Fruit fly (Drosophila melanogaster) whole organism, embryonic: Measurements from ENCODE around the gene GstZ1.

ENCODE experiments used
- Atf-2 ChIP-seq: fragments of 200-800 bp; sonication (Bioruptor generic); optimal IDR thresholded peaks from 2 replicates; lab custom pipeline; 2016; ENCODE audit warnings: missing biosample characterization, missing genetic modification characterization
- Bdp1 ChIP-seq: fragments of 200-800 bp; sonication (Bioruptor generic); optimal IDR thresholded peaks from 3 replicates; lab custom pipeline; 2016; ENCODE audit warnings: missing biosample characterization, missing genetic modification characterization
- CG10366 ChIP-seq: fragments of 200-800 bp; sonication (Bioruptor generic); IDR thresholded peaks from 2 replicates; pipeline ENCODE4 v1.3.6; 2022; ENCODE audit warnings: missing biosample characterization, missing genetic modification characterization
- CG10565 ChIP-seq: fragments of 200-800 bp; sonication (Bioruptor generic); optimal IDR thresholded peaks from 3 replicates; lab custom pipeline; 2016; ENCODE audit warnings: missing biosample characterization, mild to moderate bottlenecking, missing genetic modification characterization
- CG12219 ChIP-seq: fragments of 200-800 bp; sonication (Bioruptor generic); optimal IDR thresholded peaks from 3 replicates; lab custom pipeline; 2018; ENCODE audit warnings: missing biosample characterization, mild to moderate bottlenecking, missing genetic modification characterization
- CG13894 ChIP-seq: fragments of 200-800 bp; sonication (Bioruptor generic); optimal IDR thresholded peaks from 3 replicates; lab custom pipeline; 2018; ENCODE audit warnings: missing biosample characterization, mild to moderate bottlenecking, missing genetic modification characterization, moderate library complexity
- CG14014 ChIP-seq: fragments of 200-800 bp; sonication (Bioruptor generic); IDR thresholded peaks from 2 replicates; pipeline ENCODE4 v1.3.6; 2022; ENCODE audit warnings: missing biosample characterization, missing genetic modification characterization
- CG16779 ChIP-seq: fragments of 200-800 bp; sonication (Bioruptor generic); IDR thresholded peaks from 2 replicates; pipeline ENCODE4 v1.3.6; 2022; ENCODE audit warnings: missing biosample characterization, missing genetic modification characterization
- CG16813 ChIP-seq: fragments of 200-800 bp; sonication (Bioruptor generic); IDR thresholded peaks from 3 replicates; pipeline ENCODE4 v1.3.6; 2022; ENCODE audit warnings: missing biosample characterization, missing genetic modification characterization; ENCODE audit not compliant: partially characterized antibody
- CG17829 ChIP-seq: fragments of 200-800 bp; optimal IDR thresholded peaks from 2 replicates; lab custom pipeline; 2019; ENCODE audit warnings: missing biosample characterization, mild to moderate bottlenecking, missing genetic modification characterization, moderate library complexity
- CG2712 ChIP-seq: fragments of 200-800 bp; optimal IDR thresholded peaks from 3 replicates; lab custom pipeline; 2019; ENCODE audit warnings: missing biosample characterization, mild to moderate bottlenecking, missing genetic modification characterization, moderate library complexity
- CG2889 ChIP-seq: fragments of 200-800 bp; sonication (Bioruptor generic); IDR thresholded peaks from 3 replicates; pipeline ENCODE4 v1.3.6; 2022; ENCODE audit warnings: missing biosample characterization, missing genetic modification characterization
- CG30403 ChIP-seq: fragments of 200-800 bp; sonication (Bioruptor generic); optimal IDR thresholded peaks from 3 replicates; lab custom pipeline; 2016; ENCODE audit warnings: missing biosample characterization, missing genetic modification characterization
- CG3726 ChIP-seq: fragments of 200-800 bp; sonication (Bioruptor generic); IDR thresholded peaks from 3 replicates; pipeline ENCODE4, ENCODE4 v1.3.6; 2022; ENCODE audit warnings: missing biosample characterization, missing genetic modification characterization
- CG3847 ChIP-seq: fragments of 200-800 bp; sonication (Bioruptor generic); IDR thresholded peaks from 2 replicates; pipeline ENCODE4 v1.3.6; 2022; ENCODE audit warnings: missing biosample characterization, missing genetic modification characterization
- CG4707 ChIP-seq: fragments of 200-800 bp; sonication (Bioruptor generic); optimal IDR thresholded peaks from 2 replicates; lab custom pipeline; 2018; ENCODE audit warnings: missing biosample characterization, mild to moderate bottlenecking, missing genetic modification characterization, moderate library complexity
- CG5180 ChIP-seq: fragments of 200-800 bp; sonication (Bioruptor generic); optimal IDR thresholded peaks from 3 replicates; lab custom pipeline; 2017; ENCODE audit warnings: missing biosample characterization, missing genetic modification characterization, mild to moderate bottlenecking, moderate library complexity, missing genetic modification reagents
- CG7372 ChIP-seq: fragments of 200-800 bp; sonication (Bioruptor generic); IDR thresholded peaks from 2 replicates; pipeline ENCODE4 v1.3.6; 2022; ENCODE audit warnings: missing biosample characterization, missing genetic modification characterization
- CG7928 ChIP-seq: fragments of 200-800 bp; sonication (Bioruptor generic); optimal IDR thresholded peaks from 2 replicates; lab custom pipeline; 2017; ENCODE audit warnings: missing biosample characterization, mild to moderate bottlenecking, missing genetic modification characterization
- CG8281 ChIP-seq: fragments of 200-800 bp; sonication (Bioruptor generic); optimal IDR thresholded peaks from 2 replicates; lab custom pipeline; 2018; ENCODE audit warnings: missing biosample characterization, mild to moderate bottlenecking, missing genetic modification characterization, moderate library complexity
- Dad ChIP-seq: fragments of 200-800 bp; sonication (Bioruptor generic); optimal IDR thresholded peaks from 3 replicates; lab custom pipeline; 2016; ENCODE audit warnings: missing biosample characterization, missing genetic modification characterization
- Ets97D ChIP-seq: fragments of 200-800 bp; sonication (Bioruptor generic); optimal IDR thresholded peaks from 3 replicates; lab custom pipeline; 2016; ENCODE audit warnings: missing biosample characterization, missing genetic modification characterization
- Fer3 ChIP-seq: fragments of 200-800 bp; sonication (Bioruptor generic); optimal IDR thresholded peaks from 2 replicates; lab custom pipeline; 2018; ENCODE audit warnings: missing biosample characterization, mild to moderate bottlenecking, missing genetic modification characterization, moderate library complexity
- HLHmδ ChIP-seq: fragments of 200-800 bp; sonication (Bioruptor generic); optimal IDR thresholded peaks from 2 replicates; lab custom pipeline; 2018; ENCODE audit warnings: missing biosample characterization, mild to moderate bottlenecking, missing genetic modification characterization, moderate library complexity
- MESR4 ChIP-seq: fragments of 200-800 bp; sonication (Bioruptor generic); optimal IDR thresholded peaks from 2 replicates; lab custom pipeline; 2018; ENCODE audit warnings: missing biosample characterization, mild to moderate bottlenecking, missing genetic modification characterization, moderate library complexity
- Max ChIP-seq: fragments of 200-800 bp; sonication (Bioruptor generic); optimal IDR thresholded peaks from 2 replicates; lab custom pipeline; 2016; ENCODE audit warnings: missing biosample characterization, mild to moderate bottlenecking, missing genetic modification characterization
- NC2α ChIP-seq: fragments of 200-800 bp; sonication (Bioruptor generic); optimal IDR thresholded peaks from 2 replicates; lab custom pipeline; 2016; ENCODE audit warnings: missing biosample characterization, missing genetic modification characterization
- Oaz ChIP-seq: fragments of 200-800 bp; sonication (Bioruptor generic); IDR thresholded peaks from 2 replicates; pipeline ENCODE4 v1.3.6; 2022; ENCODE audit warnings: missing biosample characterization, missing genetic modification characterization
- PHDP ChIP-seq: fragments of 200-800 bp; sonication (Bioruptor generic); optimal IDR thresholded peaks from 3 replicates; lab custom pipeline; 2018; ENCODE audit warnings: missing biosample characterization, mild to moderate bottlenecking, missing genetic modification characterization, moderate library complexity
- Pdp1 ChIP-seq, 2 experiments: fragments of 200-800 bp; sonication (Bioruptor generic); optimal IDR thresholded peaks; 3 replicates each; lab custom pipeline; 2016; ENCODE audit warnings: missing biosample characterization in 2 of 2, missing genetic modification characterization in 2 of 2, mild to moderate bottlenecking in 1 of 2, moderate library complexity in 1 of 2
- Vsx1 ChIP-seq: fragments of 200-800 bp; sonication (Bioruptor generic); optimal IDR thresholded peaks from 2 replicates; lab custom pipeline; 2017; ENCODE audit warnings: missing biosample characterization, mild to moderate bottlenecking, missing genetic modification characterization, missing genetic modification reagents
- ato ChIP-seq: fragments of 200-800 bp; sonication (Bioruptor generic); IDR thresholded peaks from 2 replicates; pipeline ENCODE4 v1.3.6; 2022; ENCODE audit warnings: missing biosample characterization, missing genetic modification characterization; ENCODE audit not compliant: partially characterized antibody
- br ChIP-seq: fragments of >200 bp; optimal IDR thresholded peaks from 2 replicates; lab custom pipeline; 2017
- chn ChIP-seq: fragments of 200-800 bp; sonication (Bioruptor generic); optimal IDR thresholded peaks from 2 replicates; lab custom pipeline; 2016; ENCODE audit warnings: missing biosample characterization, missing genetic modification characterization
- danr ChIP-seq: fragments of 200-800 bp; sonication (Bioruptor generic); IDR thresholded peaks from 2 replicates; pipeline ENCODE4 v1.3.6; 2022; ENCODE audit warnings: missing biosample characterization, missing genetic modification characterization
- dimm ChIP-seq: fragments of 200-800 bp; sonication (Bioruptor generic); IDR thresholded peaks from 2 replicates; pipeline ENCODE4 v1.3.6; 2022; ENCODE audit warnings: missing biosample characterization, missing genetic modification characterization
- grau ChIP-seq: fragments of 200-800 bp; optimal IDR thresholded peaks from 3 replicates; lab custom pipeline; 2019; ENCODE audit warnings: missing biosample characterization, mild to moderate bottlenecking, missing genetic modification characterization, moderate library complexity
- gt ChIP-seq: fragments of 200-800 bp; sonication (Bioruptor generic); IDR thresholded peaks from 2 replicates; pipeline ENCODE4 v1.3.6; 2022; ENCODE audit warnings: missing biosample characterization, missing genetic modification characterization
- ham ChIP-seq: fragments of 200-800 bp; sonication (Bioruptor generic); IDR thresholded peaks from 2 replicates; pipeline ENCODE4 v1.3.6; 2022; ENCODE audit warnings: missing biosample characterization, missing genetic modification characterization
- inv ChIP-seq: fragments of 200-800 bp; sonication (Bioruptor generic); IDR thresholded peaks from 2 replicates; pipeline ENCODE4 v1.3.6; 2022; ENCODE audit warnings: missing biosample characterization, missing genetic modification characterization; ENCODE audit not compliant: partially characterized antibody
- lbe ChIP-seq: fragments of 200-800 bp; sonication (Bioruptor generic); optimal IDR thresholded peaks from 2 replicates; lab custom pipeline; 2016; ENCODE audit warnings: missing biosample characterization, mild to moderate bottlenecking, missing genetic modification characterization
- luna ChIP-seq: fragments of 200-800 bp; sonication (Bioruptor generic); optimal IDR thresholded peaks from 2 replicates; lab custom pipeline; 2016; ENCODE audit warnings: missing biosample characterization, missing genetic modification characterization
- nerfin-2 ChIP-seq: fragments of 200-800 bp; sonication (Bioruptor generic); IDR thresholded peaks from 2 replicates; pipeline ENCODE4 v1.3.6; 2022; ENCODE audit warnings: missing biosample characterization, missing genetic modification characterization; ENCODE audit not compliant: partially characterized antibody
- psq ChIP-seq: fragments of 200-800 bp; sonication (Bioruptor generic); optimal IDR thresholded peaks from 2 replicates; lab custom pipeline; 2017; ENCODE audit warnings: missing biosample characterization, missing genetic modification characterization
- pzg ChIP-seq: fragments of 200-800 bp; sonication (Bioruptor generic); optimal IDR thresholded peaks from 3 replicates; lab custom pipeline; 2018; ENCODE audit warnings: missing biosample characterization, mild to moderate bottlenecking, missing genetic modification characterization, moderate library complexity
- schlank ChIP-seq: fragments of 200-800 bp; sonication (Bioruptor generic); optimal IDR thresholded peaks from 2 replicates; lab custom pipeline; 2018; ENCODE audit warnings: missing biosample characterization, mild to moderate bottlenecking, missing genetic modification characterization
- scrt ChIP-seq: fragments of 200-800 bp; sonication (Bioruptor generic); optimal IDR thresholded peaks from 2 replicates; lab custom pipeline; 2018; ENCODE audit warnings: missing biosample characterization, mild to moderate bottlenecking, missing genetic modification characterization, moderate library complexity
- twi ChIP-seq: fragments of 200-800 bp; optimal IDR thresholded peaks from 2 replicates; lab custom pipeline; 2019; ENCODE audit warnings: missing biosample characterization, mild to moderate bottlenecking, missing genetic modification characterization, moderate library complexity

GstZ1 gene

DNA sequence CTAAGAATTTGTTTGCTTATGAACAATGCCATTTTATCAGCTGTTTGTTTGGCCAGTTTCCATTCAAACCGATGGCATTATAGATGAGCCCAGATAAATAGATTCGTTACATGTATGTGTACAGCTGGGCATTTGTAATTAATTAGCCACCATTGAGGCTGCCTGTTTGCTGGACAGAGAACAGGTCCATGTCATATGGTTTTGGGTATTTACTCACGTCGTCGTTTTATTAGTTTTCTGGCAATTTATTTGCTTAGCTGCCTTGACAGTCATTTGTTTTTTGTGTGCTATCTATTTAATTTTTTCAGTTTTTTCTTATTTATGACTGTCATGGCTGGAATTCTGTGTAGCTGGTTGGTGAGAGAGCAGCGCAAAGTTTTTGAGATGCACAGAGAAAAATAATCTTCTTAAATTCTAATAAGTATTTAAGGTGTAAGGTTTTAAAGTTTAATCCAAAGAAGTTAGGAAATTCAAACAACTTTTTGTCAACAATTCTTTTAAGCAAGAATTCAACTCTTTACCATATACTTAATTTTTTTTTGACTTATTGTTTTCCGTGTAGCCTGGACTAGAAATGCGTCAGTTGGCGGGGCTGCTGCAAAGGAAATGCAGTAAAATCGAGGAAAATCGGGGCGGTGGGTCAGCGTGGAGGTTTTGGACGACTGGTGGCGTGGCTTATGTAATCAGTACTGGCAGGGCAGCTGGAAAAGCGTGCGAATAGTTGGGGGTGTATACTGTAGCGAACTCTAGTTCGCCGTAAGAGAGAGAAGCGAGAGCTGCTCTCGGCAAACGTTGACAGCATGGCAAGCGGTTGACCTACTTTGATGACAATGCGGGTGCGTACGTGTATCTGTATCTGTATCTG, 21.6 kb downstream of the GstZ1 start (continued):
- TF ChIP-seq CG2889 (GFP tag; lab: Robert Waterston, UW) (peak; percentile 85), inv (no peak), PHDP (tag; lab: Kevin White, UChicago) (peak; percentile 92), Ets97D (GFP tag; lab: Kevin White, UChicago) (peak; percentile 61), chn (GFP tag; lab: Kevin White, UChicago) (peak; percentile 80), CG10366 (GFP tag; lab: Robert Waterston, UW) (peak; percentile 84), gt (GFP tag; lab: Robert Waterston, UW) (0 out of 2 replicates have a peak, but pooled peaks have one; percentile 7), Fer3 (peak; percentile 87), lbe (GFP tag; lab: Kevin White, UChicago) (no peak), grau (peak; percentile 87), Atf-2 (peak; percentile 67), Pdp1 (GFP tag; optimal IDR thresholded peaks at IDR 0.05; lab: Kevin White, UChicago) (peak; percentile 68 to 93), Max (GFP tag; lab: Kevin White, UChicago) (peak; percentile 66), twi (tag; lab: Kevin White, UChicago) (peak; percentile 44), MESR4 (GFP tag; lab: Kevin White, UChicago) (no peak), CG3847 (GFP tag; lab: Robert Waterston, UW) (peak; percentile 84), CG13894 (tag; lab: Kevin White, UChicago) (peak; percentile 69), nerfin-2 (GFP tag; lab: Robert Waterston, UW) (no peak), schlank (tag; lab: Kevin White, UChicago) (peak; percentile 9), CG8281 (peak; percentile 69), Bdp1 (GFP tag; lab: Kevin White, UChicago) (peak; percentile 34), CG7372 (GFP tag; lab: Robert Waterston, UW) (peak; percentile 54; the same call in 1 of the 2 replicates), Vsx1 (peak; percentile 88), NC2α (GFP tag; lab: Kevin White, UChicago) (peak; percentile 49), pzg (GFP tag; lab: Kevin White, UChicago) (no peak), Dad (GFP tag; lab: Kevin White, UChicago) (peak; percentile 75), ham (0 out of 2 replicates have a peak, but pooled peaks have one; percentile 10), CG2712 (tag; lab: Kevin White, UChicago) (peak; percentile 88), CG17829 (tag; lab: Kevin White, UChicago) (peak; percentile 83), ato (GFP tag; lab: Robert Waterston, UW) (no peak), dimm (GFP tag; lab: Robert Waterston, UW) (peak; percentile 82; the same call in 1 of the 2 replicates), CG16813 (GFP tag; lab: Robert Waterston, UW) (no peak), CG7928 (GFP tag; lab: Kevin White, UChicago) (peak; percentile 16), danr (GFP tag; lab: Robert Waterston, UW) (peak; percentile 57; the same call in 1 of the 2 replicates), Oaz (GFP tag; lab: Robert Waterston, UW) (peak; percentile 85), scrt (GFP tag; lab: Kevin White, UChicago) (peak; percentile 81), CG30403 (GFP tag; lab: Kevin White, UChicago) (peak; percentile 91), psq (peak; percentile 51), CG3726 (GFP tag; lab: Robert Waterston, UW) (0 out of 3 replicates have a peak, but pooled peaks have one; percentile 71), luna (GFP tag; lab: Kevin White, UChicago) (peak; percentile 71), CG5180 (peak; percentile 69), CG16779 (peak; percentile 93), CG14014 (peak; percentile 91), HLHmδ (GFP tag; lab: Kevin White, UChicago) (no peak), CG12219 (GFP tag; lab: Kevin White, UChicago) (peak; percentile 72), CG4707 (GFP tag; lab: Kevin White, UChicago) (peak; percentile 66), br (lab: Kevin White, UChicago) (no peak), CG10565 (no peak)
